Worm (Caenorhabditis elegans): Measurements from ENCODE around the gene F07B7.12.
"Not testable (repeated sequence)": the region's sequence is repeated elsewhere in the genome, so short reads cannot be mapped to it uniquely, and the experiment has no call there.

Gene F07B7.12

ce11 chrV:8897942-8898419, 36.1 kb upstream of the F07B7.12 start, which contains the start of the genes his-17 and his-18:
Gene his-17, minus strand, starts transcription at chrV:8897992.
Gene his-18, plus strand, starts transcription at chrV:8898228.
- 0 out of 2 replicates have a peak, but pooled peaks have one; percentile 32 for TF ChIP-seq C06A6.2 (GFP tag; conservative IDR thresholded peaks at IDR 0.05)
- TF ChIP-seq F39B2.1 (GFP tag; IDR thresholded peaks at IDR 0.05), result peak; percentile 59; the same call in 1 of the 2 replicates

ce11 chrV:8835311-8835710, 26.5 kb downstream of the F07B7.12 start, which contains the start of gene F07B7.7:
Gene F07B7.7, plus strand, starts transcription at chrV:8835611.
- not testable (repeated sequence) for TF ChIP-seq ztf-22 (GFP tag; optimal IDR thresholded peaks at IDR 0.05); hrde-1 (tag; optimal IDR thresholded peaks at IDR 0.05; ENCODE audit: borderline replicate concordance); ets-4 (GFP tag; optimal IDR thresholded peaks at IDR 0.05)

- TF ChIP-seq F22D6.2 (tag; optimal IDR thresholded peaks at IDR 0.05); aptf-2 (GFP tag; conservative IDR thresholded peaks at IDR 0.05); Y67H2A.10 (GFP tag; conservative IDR thresholded peaks at IDR 0.05): not testable (repeated sequence)
Measured at ce11 chrV:8819855-8820254, 42.0 kb downstream of the F07B7.12 start, which contains the start of gene rpm-1. Gene rpm-1, minus strand, starts transcription at chrV:8819955.
